Worm (Caenorhabditis elegans): ENCODE measurements around the gene fbxc-28.

- TF ChIP-seq aha-1 (tag) (no peak), mep-1 (tag; optimal IDR thresholded peaks at IDR 0.05) (no peak), zfp-3 (GFP tag; conservative IDR thresholded peaks at IDR 0.05) (no peak), F10B5.3 (tag; optimal IDR thresholded peaks at IDR 0.05) (no peak), dpl-1 (GFP tag; optimal IDR thresholded peaks at IDR 0.05) (no peak), lir-3 (tag; optimal IDR thresholded peaks at IDR 0.05) (no peak), unc-130 (GFP tag; optimal IDR thresholded peaks at IDR 0.05) (no peak), madf-9 (GFP tag; conservative IDR thresholded peaks at IDR 0.05) (no peak), tag-97 (GFP tag; IDR thresholded peaks at IDR 0.05) (no peak), nhr-77 (tag; optimal IDR thresholded peaks at IDR 0.05) (no peak), lin-39 (tag; optimal IDR thresholded peaks at IDR 0.05) (no peak), nhr-11 (tag; optimal IDR thresholded peaks at IDR 0.05) (no peak)
Measured at ce11 chrII:927331-927730, 3.7 kb downstream of the fbxc-28 start, which contains the start of gene R07C3.13.
